Worm (Caenorhabditis elegans): ENCODE data around the gene mob-2.

Gene mob-2

DNA sequence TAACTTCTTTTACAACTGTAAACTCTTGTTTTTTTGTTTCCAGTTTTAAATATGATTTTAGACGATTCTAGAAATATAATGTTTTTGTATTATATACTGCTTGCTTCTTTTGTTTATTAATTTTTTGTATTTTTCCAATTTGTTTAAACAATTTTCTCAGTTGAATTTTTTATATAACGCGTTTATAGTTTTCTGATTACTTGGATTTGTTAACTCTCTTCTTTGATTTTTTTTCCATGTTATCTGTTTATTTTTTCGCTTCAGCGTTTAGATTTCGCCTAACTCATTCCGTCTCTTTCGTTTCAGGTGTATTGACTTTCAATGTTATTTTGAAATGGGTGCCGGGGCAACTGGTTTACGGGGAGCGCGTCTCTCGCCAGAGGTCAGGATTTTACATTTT is 21.0 kb upstream of the mob-2 start, which contains the start of gene gpa-6:
Gene gpa-6, plus strand, starts transcription at position 301 of the 400 bp plus-strand sequence.
- TF ChIP-seq sptf-1 (tag; optimal IDR thresholded peaks at IDR 0.05): no peak
- TF ChIP-seq ces-1 (GFP tag; optimal IDR thresholded peaks at IDR 0.05): no peak
- no peak for TF ChIP-seq lin-32 (GFP tag; optimal IDR thresholded peaks at IDR 0.05)
- no peak for TF ChIP-seq hlh-1 (tag; optimal IDR thresholded peaks at IDR 0.05)
- no peak for TF ChIP-seq drap-1 (GFP tag; optimal IDR thresholded peaks at IDR 0.05)
- TF ChIP-seq unc-62 (GFP tag; optimal IDR thresholded peaks at IDR 0.05): no peak
- no peak for TF ChIP-seq lin-13 (tag; optimal IDR thresholded peaks at IDR 0.05)
- TF ChIP-seq bed-3 (GFP tag; optimal IDR thresholded peaks at IDR 0.05): no peak
- no peak for TF ChIP-seq nhr-237 (tag; optimal IDR thresholded peaks at IDR 0.05)
- TF ChIP-seq blmp-1 (tag; optimal IDR thresholded peaks at IDR 0.05): no peak
- no peak for TF ChIP-seq zip-8 (tag; optimal IDR thresholded peaks at IDR 0.05)
- no peak for TF ChIP-seq ceh-39 (tag; optimal IDR thresholded peaks at IDR 0.05)
- no peak for TF ChIP-seq ham-2 (GFP tag; optimal IDR thresholded peaks at IDR 0.05)
- TF ChIP-seq mab-5 (tag; optimal IDR thresholded peaks at IDR 0.05): no peak
- TF ChIP-seq elt-1 (tag; optimal IDR thresholded peaks at IDR 0.05; ENCODE audit: borderline replicate concordance, insufficient read depth): no peak
- no peak for TF ChIP-seq ceh-83 (GFP tag; optimal IDR thresholded peaks at IDR 0.05)

- TF ChIP-seq mls-2 (tag; optimal IDR thresholded peaks at IDR 0.05): no peak
- TF ChIP-seq nhr-237 (tag; optimal IDR thresholded peaks at IDR 0.05): no peak
- no peak for TF ChIP-seq elt-1 (tag; optimal IDR thresholded peaks at IDR 0.05; ENCODE audit: borderline replicate concordance, insufficient read depth)
- TF ChIP-seq nhr-12 (tag; optimal IDR thresholded peaks at IDR 0.05): no peak
- TF ChIP-seq zip-8 (tag; optimal IDR thresholded peaks at IDR 0.05): no peak
Observed at ce11 chrX:13189861-13190260, 20.0 kb upstream of the mob-2 start, which contains the start of gene cwp-5. Gene cwp-5, minus strand, starts transcription at chrX:13189961.

ce11 chrX:13182012-13182411 is 12.1 kb upstream of the mob-2 start:
- no peak for TF ChIP-seq sem-2 (GFP tag; optimal IDR thresholded peaks at IDR 0.05)
- no peak for TF ChIP-seq unc-62 (GFP tag; optimal IDR thresholded peaks at IDR 0.05)
- TF ChIP-seq ztf-11 (tag; optimal IDR thresholded peaks at IDR 0.05): no peak
- no peak for TF ChIP-seq blmp-1 (tag; optimal IDR thresholded peaks at IDR 0.05)
- no peak for TF ChIP-seq nhr-2 (tag; optimal IDR thresholded peaks at IDR 0.05)

ce11 chrX:13178347-13178746 is 8.5 kb upstream of the mob-2 start, which contains the start of gene nlp-3:
Gene nlp-3, minus strand, starts transcription at chrX:13178447.
- TF ChIP-seq zip-8 (tag; optimal IDR thresholded peaks at IDR 0.05) (no peak), bed-3 (GFP tag; optimal IDR thresholded peaks at IDR 0.05) (no peak), elt-1 (tag; optimal IDR thresholded peaks at IDR 0.05; ENCODE audit: borderline replicate concordance, insufficient read depth) (no peak), nhr-76 (tag; optimal IDR thresholded peaks at IDR 0.05) (no peak), ceh-83 (GFP tag; optimal IDR thresholded peaks at IDR 0.05) (no peak), mep-1 (tag; optimal IDR thresholded peaks at IDR 0.05) (no peak), sptf-1 (tag; optimal IDR thresholded peaks at IDR 0.05) (no peak), unc-62 (GFP tag; optimal IDR thresholded peaks at IDR 0.05) (no peak), lsy-2 (tag; optimal IDR thresholded peaks at IDR 0.05) (no peak), unc-120 (tag; optimal IDR thresholded peaks at IDR 0.05; ENCODE audit: poor library complexity, severe bottlenecking) (no peak), flh-1 (GFP tag; optimal IDR thresholded peaks at IDR 0.05) (no peak), cnd-1 (tag; optimal IDR thresholded peaks at IDR 0.05) (no peak), hlh-1 (tag; optimal IDR thresholded peaks at IDR 0.05) (no peak), nhr-12 (tag; optimal IDR thresholded peaks at IDR 0.05) (no peak)

ce11 chrX:13174437-13174836 is 4.6 kb upstream of the mob-2 start:
- TF ChIP-seq mab-5 (tag; optimal IDR thresholded peaks at IDR 0.05): no peak
- TF ChIP-seq ceh-39 (tag; optimal IDR thresholded peaks at IDR 0.05): no peak
- no peak for TF ChIP-seq unc-62 (GFP tag; optimal IDR thresholded peaks at IDR 0.05)
- TF ChIP-seq snpc-4 (tag; optimal IDR thresholded peaks at IDR 0.05): no peak
- no peak for TF ChIP-seq M03D4.4 (tag; optimal IDR thresholded peaks at IDR 0.05)
- no peak for TF ChIP-seq mep-1 (tag; optimal IDR thresholded peaks at IDR 0.05)
- TF ChIP-seq hlh-1 (tag; optimal IDR thresholded peaks at IDR 0.05): peak; percentile 58
- TF ChIP-seq bed-3 (GFP tag; optimal IDR thresholded peaks at IDR 0.05): no peak
- TF ChIP-seq elt-3 (tag; optimal IDR thresholded peaks at IDR 0.05): no peak

DNA sequence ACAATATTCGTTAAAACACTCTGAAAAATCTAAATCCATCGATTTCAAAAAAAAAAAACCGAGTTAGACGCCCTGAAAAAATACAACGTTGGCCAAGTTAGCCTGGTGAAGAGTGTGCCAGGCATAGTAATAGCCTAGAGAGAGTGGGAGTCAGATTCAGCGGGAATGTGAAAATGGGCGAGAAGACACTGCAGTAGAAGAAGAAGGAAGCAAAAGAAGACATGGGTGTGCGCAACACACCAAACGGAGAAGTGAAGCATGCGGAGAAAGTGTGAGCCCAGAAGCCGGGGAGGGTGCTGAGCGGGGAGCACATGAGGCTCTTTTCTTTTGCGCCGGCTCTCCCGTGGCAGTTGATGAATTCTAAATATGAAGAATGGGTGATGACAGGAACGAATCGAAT is 1.3 kb upstream of the mob-2 start:
- TF ChIP-seq nhr-237 (tag; optimal IDR thresholded peaks at IDR 0.05): no peak
- TF ChIP-seq M03D4.4 (tag; optimal IDR thresholded peaks at IDR 0.05): no peak
- TF ChIP-seq nhr-12 (tag; optimal IDR thresholded peaks at IDR 0.05): no peak
- TF ChIP-seq ztf-11 (tag; optimal IDR thresholded peaks at IDR 0.05): no peak
- TF ChIP-seq nhr-2 (tag; optimal IDR thresholded peaks at IDR 0.05): no peak
- TF ChIP-seq ceh-43 (GFP tag; optimal IDR thresholded peaks at IDR 0.05): no peak
- TF ChIP-seq bed-3 (GFP tag; optimal IDR thresholded peaks at IDR 0.05): no peak
- TF ChIP-seq ceh-39 (tag; optimal IDR thresholded peaks at IDR 0.05): no peak
- no peak for TF ChIP-seq lin-13 (tag; optimal IDR thresholded peaks at IDR 0.05)
- no peak for TF ChIP-seq sem-2 (GFP tag; optimal IDR thresholded peaks at IDR 0.05)
- TF ChIP-seq mab-5 (tag; optimal IDR thresholded peaks at IDR 0.05): no peak
- no peak for TF ChIP-seq snpc-4 (tag; optimal IDR thresholded peaks at IDR 0.05)
- TF ChIP-seq ces-1 (GFP tag; optimal IDR thresholded peaks at IDR 0.05): no peak
- TF ChIP-seq nhr-76 (tag; optimal IDR thresholded peaks at IDR 0.05): no peak
- no peak for TF ChIP-seq ceh-83 (GFP tag; optimal IDR thresholded peaks at IDR 0.05)

All from whole organism, mixed stage, embryonic.